Worm (Caenorhabditis elegans) whole organism, L3 larva: Measurements from ENCODE around the gene C33G3.4.
A peak's percentile ranks its signal among the peaks of the same experiment; 100 is the strongest.

Experiments
- R02D3.7 ChIP-seq: fragments of 150-350 bp; optimal IDR thresholded peaks from 2 replicates; lab custom pipeline; 2014; ENCODE audit warnings: missing biosample characterization, missing genetic modification characterization
- ZK546.5 ChIP-seq: sonication (generic microtip); optimal IDR thresholded peaks from 2 replicates; lab custom pipeline; 2017; ENCODE audit warnings: missing biosample characterization, missing genetic modification characterization
- aly-2 ChIP-seq: fragments of 150-350 bp; optimal IDR thresholded peaks from 2 replicates; lab custom pipeline; 2014; ENCODE audit warnings: missing biosample characterization, missing genetic modification characterization
- ama-1 ChIP-seq: fragments of 150-350 bp; optimal IDR thresholded peaks from 2 replicates; lab custom pipeline; 2018
- ceh-16 ChIP-seq: sonication (generic microtip); optimal IDR thresholded peaks from 2 replicates; lab custom pipeline; 2017; ENCODE audit warnings: missing biosample characterization, missing genetic modification characterization
- ceh-28 ChIP-seq: fragments of 150-350 bp; optimal IDR thresholded peaks from 2 replicates; lab custom pipeline; 2014; ENCODE audit warnings: missing biosample characterization, missing genetic modification reagents, missing genetic modification characterization
- ceh-82 ChIP-seq: fragments of 150-350 bp; optimal IDR thresholded peaks from 2 replicates; lab custom pipeline; 2014; ENCODE audit warnings: missing biosample characterization, missing genetic modification characterization
- ceh-9 ChIP-seq: sonication (generic microtip); optimal IDR thresholded peaks from 2 replicates; lab custom pipeline; 2018; ENCODE audit warnings: missing biosample characterization, missing genetic modification characterization
- daf-12 ChIP-seq: fragments of 150-350 bp; optimal IDR thresholded peaks from 2 replicates; lab custom pipeline; 2014; ENCODE audit warnings: missing biosample characterization, missing genetic modification reagents, missing genetic modification characterization
- egl-27 ChIP-seq: sonication (generic microtip); optimal IDR thresholded peaks from 4 replicates; lab custom pipeline; 2017; ENCODE audit warnings: missing biosample characterization, missing genetic modification reagents, missing genetic modification characterization
- elt-1 ChIP-seq: fragments of 150-350 bp; optimal IDR thresholded peaks from 2 replicates; lab custom pipeline; 2014; ENCODE audit warnings: missing biosample characterization, missing genetic modification characterization
- elt-2 ChIP-seq: sonication (generic microtip); optimal IDR thresholded peaks from 2 replicates; lab custom pipeline; 2016; ENCODE audit warnings: missing genetic modification reagents, mild to moderate bottlenecking, missing genetic modification characterization, missing compliant biosample characterization
- eor-1 ChIP-seq, 2 experiments: fragments of 150-350 bp; optimal IDR thresholded peaks; 2 replicates each; lab custom pipeline; 2014 to 2018; ENCODE audit warnings: missing biosample characterization in 2 of 2, missing genetic modification characterization in 2 of 2
- fkh-10 ChIP-seq: sonication (generic microtip); optimal IDR thresholded peaks from 2 replicates; lab custom pipeline; 2017; ENCODE audit warnings: missing biosample characterization, missing genetic modification reagents, missing genetic modification characterization
- fkh-2 ChIP-seq: fragments of 150-350 bp; optimal IDR thresholded peaks from 2 replicates; lab custom pipeline; 2014; ENCODE audit warnings: missing biosample characterization, missing genetic modification reagents, missing genetic modification characterization
- fos-1 ChIP-seq: fragments of 150-350 bp; optimal IDR thresholded peaks from 2 replicates; lab custom pipeline; 2014; ENCODE audit warnings: missing biosample characterization, missing genetic modification characterization
- hmg-11 ChIP-seq: sonication (generic microtip); optimal IDR thresholded peaks from 2 replicates; lab custom pipeline; 2016; ENCODE audit warnings: missing genetic modification characterization, missing compliant biosample characterization
- jun-1 ChIP-seq: fragments of 150-350 bp; optimal IDR thresholded peaks from 2 replicates; lab custom pipeline; 2014; ENCODE audit warnings: missing biosample characterization, missing genetic modification reagents, missing genetic modification characterization
- lin-15B ChIP-seq: fragments of 150-350 bp; optimal IDR thresholded peaks from 2 replicates; lab custom pipeline; 2014; ENCODE audit warnings: missing biosample characterization, missing genetic modification characterization
- lin-39 ChIP-seq: fragments of 150-350 bp; optimal IDR thresholded peaks from 2 replicates; lab custom pipeline; 2018; ENCODE audit warnings: missing biosample characterization, missing genetic modification reagents, missing genetic modification characterization
- lsy-12 ChIP-seq: sonication (generic microtip); optimal IDR thresholded peaks from 2 replicates; lab custom pipeline; 2016; ENCODE audit warnings: mild to moderate bottlenecking, missing genetic modification characterization, missing compliant biosample characterization
- mdl-1 ChIP-seq: fragments of 150-350 bp; optimal IDR thresholded peaks from 2 replicates; lab custom pipeline; 2014; ENCODE audit warnings: missing biosample characterization, missing genetic modification characterization
- mml-1 ChIP-seq: fragments of 150-350 bp; sonication (generic microtip); optimal IDR thresholded peaks from 3 replicates; lab custom pipeline; 2014; ENCODE audit warnings: missing biosample characterization, missing genetic modification characterization
- nfya-1 ChIP-seq: sonication (generic microtip); optimal IDR thresholded peaks from 2 replicates; lab custom pipeline; 2017; ENCODE audit warnings: missing genetic modification characterization, mild to moderate bottlenecking, missing compliant biosample characterization, antibody characterized with exemption, moderate library complexity; ENCODE audit not compliant: insufficient read depth
- nhr-11 ChIP-seq: fragments of 150-350 bp; optimal IDR thresholded peaks from 2 replicates; lab custom pipeline; 2014; ENCODE audit warnings: missing biosample characterization, missing genetic modification characterization
- nhr-23 ChIP-seq: fragments of 150-350 bp; optimal IDR thresholded peaks from 2 replicates; lab custom pipeline; 2014; ENCODE audit warnings: missing biosample characterization, missing genetic modification reagents, missing genetic modification characterization
- nhr-237 ChIP-seq: fragments of 150-350 bp; optimal IDR thresholded peaks from 2 replicates; lab custom pipeline; 2014; ENCODE audit warnings: missing biosample characterization, missing genetic modification characterization
- nhr-25 ChIP-seq: sonication (generic microtip); optimal IDR thresholded peaks from 2 replicates; lab custom pipeline; 2017; ENCODE audit warnings: missing biosample characterization, missing genetic modification characterization
- nhr-28 ChIP-seq: fragments of 150-350 bp; optimal IDR thresholded peaks from 2 replicates; lab custom pipeline; 2014; ENCODE audit warnings: missing biosample characterization, missing genetic modification characterization
- nhr-43 ChIP-seq: sonication (generic microtip); optimal IDR thresholded peaks from 2 replicates; lab custom pipeline; 2016; ENCODE audit warnings: mild to moderate bottlenecking, missing genetic modification characterization, missing compliant biosample characterization; ENCODE audit not compliant: poor library complexity, severe bottlenecking
- nhr-67 ChIP-seq: fragments of 150-350 bp; optimal IDR thresholded peaks from 2 replicates; lab custom pipeline; 2014; ENCODE audit warnings: missing biosample characterization, missing genetic modification characterization
- nhr-76 ChIP-seq: fragments of 150-350 bp; sonication (generic microtip); optimal IDR thresholded peaks from 5 replicates; lab custom pipeline; 2014; ENCODE audit warnings: missing biosample characterization, missing genetic modification characterization
- nhr-77 ChIP-seq: fragments of 150-350 bp; optimal IDR thresholded peaks from 2 replicates; lab custom pipeline; 2014; ENCODE audit warnings: missing biosample characterization, missing genetic modification characterization
- pha-4 ChIP-seq: fragments of 150-350 bp; optimal IDR thresholded peaks from 2 replicates; lab custom pipeline; 2014; ENCODE audit warnings: missing biosample characterization, missing genetic modification reagents, missing genetic modification characterization
- pqm-1 ChIP-seq: fragments of 150-350 bp; optimal IDR thresholded peaks from 2 replicates; lab custom pipeline; 2017; ENCODE audit warnings: missing biosample characterization, missing genetic modification characterization, inconsistent platforms
- sea-2 ChIP-seq: fragments of 150-350 bp; sonication (generic microtip); optimal IDR thresholded peaks from 4 replicates; lab custom pipeline; 2014; ENCODE audit warnings: missing biosample characterization, missing genetic modification reagents, missing genetic modification characterization
- skn-1 ChIP-seq: fragments of 150-350 bp; optimal IDR thresholded peaks from 2 replicates; lab custom pipeline; 2014; ENCODE audit warnings: missing biosample characterization, missing genetic modification characterization
- snpc-4 ChIP-seq: fragments of 150-350 bp; optimal IDR thresholded peaks from 2 replicates; lab custom pipeline; 2014; ENCODE audit warnings: missing biosample characterization, missing genetic modification characterization
- tbx-2 ChIP-seq: sonication (generic microtip); optimal IDR thresholded peaks from 2 replicates; lab custom pipeline; 2016; ENCODE audit warnings: mild to moderate bottlenecking, missing genetic modification characterization, missing compliant biosample characterization
- unc-62 ChIP-seq: fragments of 150-350 bp; sonication (generic microtip); optimal IDR thresholded peaks from 4 replicates; lab custom pipeline; 2014; ENCODE audit warnings: missing biosample characterization, missing genetic modification reagents, missing genetic modification characterization
- ztf-11 ChIP-seq: fragments of 150-350 bp; optimal IDR thresholded peaks from 2 replicates; lab custom pipeline; 2014; ENCODE audit warnings: missing biosample characterization, missing genetic modification characterization

Gene C33G3.4

ce11 chrX:14085208-14085607 lies 14.2 kb downstream of the C33G3.4 start, which contains the start of gene F16B12.1:
Gene F16B12.1, plus strand, starts transcription at chrX:14085508.
- TF ChIP-seq nhr-67 (tag; lab: Kevin White, UChicago) (no peak), skn-1 (tag; lab: Kevin White, UChicago) (no peak), elt-2 (no peak), R02D3.7 (no peak), tbx-2 (tag; lab: Kevin White, UChicago) (no peak), nhr-11 (tag; lab: Kevin White, UChicago) (no peak)

- TF ChIP-seq lin-39 (tag; lab: Kevin White, UChicago) (no peak), snpc-4 (tag; lab: Kevin White, UChicago) (no peak), aly-2 (tag; lab: Kevin White, UChicago) (no peak), mdl-1 (tag; lab: Kevin White, UChicago) (no peak), ZK546.5 (tag; lab: Kevin White, UChicago) (no peak), ceh-16 (no peak), egl-27 (tag; lab: Kevin White, UChicago) (no peak), tbx-2 (tag; lab: Kevin White, UChicago) (no peak), pqm-1 (tag; lab: Kevin White, UChicago) (no peak)
These were observed 19.1 kb downstream of the C33G3.4 start, which contains the start of gene dsl-4 for ce11 chrX:14090089-14090488. Gene dsl-4, plus strand, starts transcription at chrX:14090389.

DNA sequence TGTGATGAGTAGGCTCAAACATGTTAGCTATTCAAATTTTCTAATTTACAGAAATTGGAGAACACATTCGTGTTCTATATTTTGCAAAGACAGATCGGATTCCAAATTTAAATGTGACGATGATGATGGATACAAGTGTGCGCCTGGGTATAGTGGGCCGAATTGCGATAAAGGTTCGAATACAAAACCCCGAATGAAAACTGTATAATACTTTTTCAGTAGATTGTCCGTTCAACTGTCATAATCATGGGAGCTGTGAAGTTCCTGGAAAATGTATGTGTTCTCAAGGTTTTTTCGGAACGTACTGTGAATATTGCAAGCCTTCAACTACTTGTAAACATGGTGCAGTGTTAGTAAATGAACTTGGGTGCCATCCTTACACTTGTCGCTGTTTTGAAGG lies 20.0 kb downstream of the C33G3.4 start:
- TF ChIP-seq R02D3.7 (no peak), mml-1 (tag; lab: Kevin White, UChicago) (no peak), lsy-12 (tag; lab: Kevin White, UChicago) (no peak), nhr-23 (tag; lab: Kevin White, UChicago) (no peak), ztf-11 (tag; lab: Kevin White, UChicago) (no peak), ceh-28 (no peak), tbx-2 (tag; lab: Kevin White, UChicago) (no peak), pha-4 (no peak), ceh-82 (tag; lab: Kevin White, UChicago) (no peak), snpc-4 (tag; lab: Kevin White, UChicago) (no peak)
- TF ChIP-seq, all 47 proteins: peak for 0

DNA sequence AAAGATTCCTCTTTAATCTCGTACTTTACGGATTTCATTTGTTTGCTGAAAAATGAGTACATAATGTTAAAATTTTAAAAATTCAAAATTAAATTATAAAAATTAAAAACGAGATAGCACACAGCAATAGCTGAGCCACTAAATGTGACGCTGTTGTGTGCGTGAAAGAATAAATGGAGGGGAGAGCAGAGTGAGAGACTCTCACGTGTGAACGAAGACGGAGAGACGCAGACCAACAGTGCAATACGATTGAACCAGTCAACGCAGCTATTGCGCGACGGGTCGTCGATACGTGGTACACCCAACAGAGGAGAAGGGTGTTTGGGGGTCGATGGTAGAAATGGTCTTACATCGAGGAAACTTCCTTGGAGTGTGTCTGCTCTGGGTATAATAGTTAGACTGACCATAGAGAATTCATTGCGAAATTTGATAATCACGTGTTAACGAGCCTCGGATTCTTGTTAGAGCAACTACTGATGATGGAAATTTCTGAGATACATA lies 27.7 kb downstream of the C33G3.4 start, which contains the start of gene F16B12.4:
Gene F16B12.4 (minus strand): TSS at position 51 of the 501 bp plus-strand sequence.
- TF ChIP-seq elt-1 (tag; lab: Kevin White, UChicago) (no peak), fos-1 (tag; lab: Kevin White, UChicago) (no peak), unc-62 (no peak), hmg-11 (peak; percentile 11), nfya-1 (tag; lab: Kevin White, UChicago) (peak; percentile 22), daf-12 (tag; lab: Kevin White, UChicago) (no peak)

DNA sequence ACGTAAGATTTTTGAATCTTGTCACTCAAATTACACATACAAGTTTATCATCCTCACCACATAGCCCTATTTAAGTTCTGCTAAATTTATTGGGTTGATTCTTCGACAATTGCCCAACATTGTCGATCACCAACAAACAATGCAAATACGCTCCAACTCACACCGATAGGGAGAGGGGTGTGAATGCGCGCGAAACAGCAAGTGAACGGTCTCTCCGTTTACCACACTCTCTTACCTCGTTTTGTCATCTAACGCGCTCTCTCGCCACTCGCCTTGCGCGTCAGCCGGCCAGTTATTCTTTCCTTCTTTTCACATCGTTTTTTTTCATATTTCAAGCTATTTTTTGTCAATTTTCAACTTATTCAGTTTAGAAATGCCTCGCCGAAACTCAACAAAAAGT lies 31.0 kb downstream of the C33G3.4 start, which contains the start of gene F16B12.6:
Gene F16B12.6 (plus strand): TSS at position 331 of the 400 bp plus-strand sequence.
- peak; percentile 92 for TF ChIP-seq lin-15B (tag; lab: Kevin White, UChicago)
- no peak for TF ChIP-seq fkh-2
- TF ChIP-seq elt-2: peak; percentile 64
- TF ChIP-seq skn-1 (tag; lab: Kevin White, UChicago): peak; percentile 65
- no peak for TF ChIP-seq mml-1 (tag; lab: Kevin White, UChicago)
- TF ChIP-seq sea-2 (GFP tag; lab: Kevin White, UChicago): no peak
- TF ChIP-seq fos-1 (tag; lab: Kevin White, UChicago): no peak
- no peak for TF ChIP-seq fkh-10 (GFP tag; lab: Kevin White, UChicago)
- TF ChIP-seq snpc-4 (tag; lab: Kevin White, UChicago): peak; percentile 54
- TF ChIP-seq pqm-1 (tag; lab: Kevin White, UChicago): peak; percentile 43
- TF ChIP-seq nhr-28 (tag; lab: Kevin White, UChicago): no peak
- peak; percentile 38 for TF ChIP-seq ama-1 (lab: Kevin White, UChicago)
- TF ChIP-seq nhr-25 (tag; lab: Kevin White, UChicago): peak; percentile 80
- TF ChIP-seq ceh-9: no peak
- TF ChIP-seq eor-1 (tag; optimal IDR thresholded peaks at IDR 0.05; lab: Kevin White, UChicago): no peak
- TF ChIP-seq nhr-76 (tag; lab: Kevin White, UChicago): no peak
- peak; percentile 2 for TF ChIP-seq lsy-12 (tag; lab: Kevin White, UChicago)
- TF ChIP-seq tbx-2 (tag; lab: Kevin White, UChicago): peak; percentile 51
- no peak for TF ChIP-seq egl-27 (tag; lab: Kevin White, UChicago)
- no peak for TF ChIP-seq ceh-16
- peak; percentile 17 for TF ChIP-seq ceh-28
- peak; percentile 89 for TF ChIP-seq pha-4
- no peak for TF ChIP-seq nhr-77
- TF ChIP-seq elt-1 (tag; lab: Kevin White, UChicago): peak; percentile 23
- peak; percentile 37 for TF ChIP-seq nhr-43 (tag; lab: Kevin White, UChicago)
- peak; percentile 84 for TF ChIP-seq nfya-1 (tag; lab: Kevin White, UChicago)
- TF ChIP-seq jun-1 (tag; lab: Kevin White, UChicago): peak; percentile 47
- no peak for TF ChIP-seq nhr-237
- TF ChIP-seq lin-39 (tag; lab: Kevin White, UChicago): peak; percentile 47
- peak; percentile 69 for TF ChIP-seq nhr-23 (tag; lab: Kevin White, UChicago)
- peak; percentile 63 for TF ChIP-seq hmg-11
